Worm (Caenorhabditis elegans): Measurements from ENCODE around the gene rabn-5.

rabn-5 gene

ce11 chrIII:5843662-5844061 is 20.7 kb upstream of the rabn-5 start:
- TF ChIP-seq hmg-4 (GFP tag; optimal IDR thresholded peaks at IDR 0.05) = peak; percentile 12
- no peak for TF ChIP-seq tbx-11 (GFP tag; IDR thresholded peaks at IDR 0.05)

ce11 chrIII:5845483-5845882 is 18.9 kb upstream of the rabn-5 start:
- no peak for TF ChIP-seq hmbx-1 (tag; optimal IDR thresholded peaks at IDR 0.05)

- TF ChIP-seq tbx-37 (GFP tag; conservative IDR thresholded peaks at IDR 0.05) (no peak), sea-1 (GFP tag; conservative IDR thresholded peaks at IDR 0.05) (no peak), ets-7 (tag; optimal IDR thresholded peaks at IDR 0.05) (no peak), flt-1 (GFP tag; IDR thresholded peaks at IDR 0.05) (no peak), tra-4 (tag; optimal IDR thresholded peaks at IDR 0.05) (no peak), B0310.2 (tag; optimal IDR thresholded peaks at IDR 0.05) (no peak), ama-1 (optimal IDR thresholded peaks at IDR 0.05) (no peak), hnd-1 (tag; optimal IDR thresholded peaks at IDR 0.05) (no peak)
Measured at ce11 chrIII:5846412-5846811, 17.9 kb upstream of the rabn-5 start.

ce11 chrIII:5853240-5853639 is 11.1 kb upstream of the rabn-5 start, which contains the start of gene ddx-23:
Gene ddx-23, minus strand, starts transcription at chrIII:5853269.
- TF ChIP-seq hmg-4 (GFP tag; optimal IDR thresholded peaks at IDR 0.05) = no peak
- no peak for TF ChIP-seq scrt-1 (GFP tag; IDR thresholded peaks at IDR 0.05)
- TF ChIP-seq ceh-36 (tag; optimal IDR thresholded peaks at IDR 0.05) = no peak
- no peak for TF ChIP-seq ceh-13 (GFP tag; optimal IDR thresholded peaks at IDR 0.05)
- no peak for TF ChIP-seq aly-1 (tag; optimal IDR thresholded peaks at IDR 0.05)
- no peak for TF ChIP-seq tra-4 (tag; optimal IDR thresholded peaks at IDR 0.05)
- TF ChIP-seq ets-7 (tag; optimal IDR thresholded peaks at IDR 0.05) = no peak

ce11 chrIII:5855637-5856179 is 8.6 kb upstream of the rabn-5 start, which contains the start of the genes cct-6 and alh-9:
Gene cct-6, minus strand, starts transcription at chrIII:5855687.
Gene alh-9, plus strand, starts transcription at chrIII:5856018.
- TF ChIP-seq B0310.2 (tag; optimal IDR thresholded peaks at IDR 0.05) = no peak
- TF ChIP-seq hmbx-1 (tag; optimal IDR thresholded peaks at IDR 0.05) = no peak
- TF ChIP-seq ama-1 (optimal IDR thresholded peaks at IDR 0.05) = no peak
- peak; percentile 3 for TF ChIP-seq hmg-4 (GFP tag; optimal IDR thresholded peaks at IDR 0.05)
- TF ChIP-seq pes-1 (GFP tag; IDR thresholded peaks at IDR 0.05) = no peak
- peak; percentile 65 for TF ChIP-seq F13C5.2 (tag; optimal IDR thresholded peaks at IDR 0.05)
- no peak for TF ChIP-seq scrt-1 (GFP tag; IDR thresholded peaks at IDR 0.05)
- TF ChIP-seq ets-7 (tag; optimal IDR thresholded peaks at IDR 0.05) = no peak
- no peak for TF ChIP-seq aly-1 (tag; optimal IDR thresholded peaks at IDR 0.05)

- TF ChIP-seq aly-1 (tag; optimal IDR thresholded peaks at IDR 0.05) (no peak), flt-1 (GFP tag; IDR thresholded peaks at IDR 0.05) (no peak), tra-4 (tag; optimal IDR thresholded peaks at IDR 0.05) (no peak), ama-1 (optimal IDR thresholded peaks at IDR 0.05) (no peak), ceh-36 (tag; optimal IDR thresholded peaks at IDR 0.05) (no peak), F13C5.2 (tag; optimal IDR thresholded peaks at IDR 0.05) (no peak), hmg-4 (GFP tag; optimal IDR thresholded peaks at IDR 0.05) (no peak), pes-1 (GFP tag; IDR thresholded peaks at IDR 0.05) (no peak), ets-7 (tag; optimal IDR thresholded peaks at IDR 0.05) (no peak), tbx-37 (GFP tag; conservative IDR thresholded peaks at IDR 0.05) (no peak), hmbx-1 (tag; optimal IDR thresholded peaks at IDR 0.05) (no peak), B0310.2 (tag; optimal IDR thresholded peaks at IDR 0.05) (no peak), tbx-11 (GFP tag; IDR thresholded peaks at IDR 0.05) (no peak), sea-1 (GFP tag; conservative IDR thresholded peaks at IDR 0.05) (no peak), ceh-13 (GFP tag; optimal IDR thresholded peaks at IDR 0.05) (no peak)
Measured at ce11 chrIII:5859008-5859407, 5.3 kb upstream of the rabn-5 start, which contains the start of gene dpf-4. Gene dpf-4, plus strand, starts transcription at chrIII:5859308.

- no peak for TF ChIP-seq tbx-11 (GFP tag; IDR thresholded peaks at IDR 0.05)
- no peak for TF ChIP-seq ama-1 (optimal IDR thresholded peaks at IDR 0.05)
- no peak for TF ChIP-seq tra-4 (tag; optimal IDR thresholded peaks at IDR 0.05)
- no peak for TF ChIP-seq sea-1 (GFP tag; conservative IDR thresholded peaks at IDR 0.05)
- no peak for TF ChIP-seq pes-1 (GFP tag; IDR thresholded peaks at IDR 0.05)
- no peak for TF ChIP-seq scrt-1 (GFP tag; IDR thresholded peaks at IDR 0.05)
- no peak for TF ChIP-seq hmg-4 (GFP tag; optimal IDR thresholded peaks at IDR 0.05)
- TF ChIP-seq tbx-37 (GFP tag; conservative IDR thresholded peaks at IDR 0.05) = no peak
- TF ChIP-seq ceh-36 (tag; optimal IDR thresholded peaks at IDR 0.05) = no peak
- TF ChIP-seq aly-1 (tag; optimal IDR thresholded peaks at IDR 0.05) = no peak
- no peak for TF ChIP-seq hmbx-1 (tag; optimal IDR thresholded peaks at IDR 0.05)
- no peak for TF ChIP-seq flt-1 (GFP tag; IDR thresholded peaks at IDR 0.05)
- no peak for TF ChIP-seq ceh-13 (GFP tag; optimal IDR thresholded peaks at IDR 0.05)
- TF ChIP-seq F13C5.2 (tag; optimal IDR thresholded peaks at IDR 0.05) = no peak
Measured at ce11 chrIII:5863774-5864173, 579 bp upstream of the rabn-5 start, which contains the start of gene dnpp-1. Gene dnpp-1, minus strand, starts transcription at chrIII:5863803.

ce11 chrIII:5868401-5868800 is 4.0 kb downstream of the rabn-5 start, which contains the start of gene eng-1:
Gene eng-1, minus strand, starts transcription at chrIII:5868501.
- TF ChIP-seq pes-1 (GFP tag; IDR thresholded peaks at IDR 0.05) (no peak), sea-1 (GFP tag; conservative IDR thresholded peaks at IDR 0.05) (no peak), aly-1 (tag; optimal IDR thresholded peaks at IDR 0.05) (no peak), hnd-1 (tag; optimal IDR thresholded peaks at IDR 0.05) (no peak), hmbx-1 (tag; optimal IDR thresholded peaks at IDR 0.05) (no peak), tra-4 (tag; optimal IDR thresholded peaks at IDR 0.05) (no peak), ets-7 (tag; optimal IDR thresholded peaks at IDR 0.05) (no peak), flt-1 (GFP tag; IDR thresholded peaks at IDR 0.05) (no peak), ama-1 (optimal IDR thresholded peaks at IDR 0.05) (no peak), tbx-37 (GFP tag; conservative IDR thresholded peaks at IDR 0.05) (no peak), tbx-11 (GFP tag; IDR thresholded peaks at IDR 0.05) (no peak)

All from whole organism, early embryonic.